Fruit fly (Drosophila melanogaster) whole organism, embryonic: ENCODE results near the gene CG10481.

ENCODE experiments used
- ATbp ChIP-seq: fragments of 200-800 bp; sonication (Bioruptor generic); optimal IDR thresholded peaks from 2 replicates; lab custom pipeline; 2017; ENCODE audit warnings: missing biosample characterization, mild to moderate bottlenecking, missing genetic modification characterization, missing genetic modification reagents
- Antp ChIP-seq: fragments of 200-800 bp; sonication (Bioruptor generic); optimal IDR thresholded peaks from 3 replicates; lab custom pipeline; 2016; ENCODE audit warnings: missing biosample characterization, missing genetic modification characterization
- C15 ChIP-seq: fragments of 200-800 bp; sonication (Bioruptor generic); IDR thresholded peaks from 3 replicates; pipeline ENCODE4 v1.3.6; 2022; ENCODE audit warnings: missing biosample characterization, missing genetic modification characterization
- CG10979 ChIP-seq: fragments of 200-800 bp; sonication (Bioruptor generic); optimal IDR thresholded peaks from 2 replicates; lab custom pipeline; 2018; ENCODE audit warnings: missing biosample characterization, mild to moderate bottlenecking, missing genetic modification characterization, moderate library complexity
- CG13287 ChIP-seq: fragments of 200-800 bp; sonication (Bioruptor generic); IDR thresholded peaks from 2 replicates; pipeline ENCODE4 v1.3.6; 2022; ENCODE audit warnings: missing biosample characterization, missing genetic modification characterization; ENCODE audit not compliant: partially characterized antibody
- CG13775 ChIP-seq: fragments of 200-800 bp; sonication (Bioruptor generic); optimal IDR thresholded peaks from 3 replicates; lab custom pipeline; 2017; ENCODE audit warnings: missing biosample characterization, mild to moderate bottlenecking, missing genetic modification characterization
- CG15479 ChIP-seq: fragments of 200-800 bp; sonication (Bioruptor generic); optimal IDR thresholded peaks from 3 replicates; lab custom pipeline; 2019; ENCODE audit warnings: missing biosample characterization, mild to moderate bottlenecking, missing genetic modification characterization, moderate library complexity
- CG17186 ChIP-seq: fragments of 200-800 bp; sonication (Bioruptor generic); optimal IDR thresholded peaks from 3 replicates; lab custom pipeline; 2017; ENCODE audit warnings: missing biosample characterization, missing genetic modification reagents, missing genetic modification characterization
- CG17385 ChIP-seq: fragments of 200-800 bp; sonication (Bioruptor generic); optimal IDR thresholded peaks from 3 replicates; lab custom pipeline; 2018; ENCODE audit warnings: missing biosample characterization, mild to moderate bottlenecking, missing genetic modification characterization
- CG18764 ChIP-seq: fragments of 200-800 bp; sonication (Bioruptor generic); optimal IDR thresholded peaks from 3 replicates; lab custom pipeline; 2016; ENCODE audit warnings: missing biosample characterization, missing genetic modification characterization
- CG31441 ChIP-seq: fragments of 200-800 bp; sonication (Bioruptor generic); IDR thresholded peaks from 2 replicates; pipeline ENCODE4 v1.3.6; 2022; ENCODE audit warnings: missing biosample characterization, missing genetic modification characterization
- CG34376 ChIP-seq: fragments of 200-800 bp; sonication (Bioruptor generic); optimal IDR thresholded peaks from 2 replicates; lab custom pipeline; 2018; ENCODE audit warnings: missing biosample characterization, mild to moderate bottlenecking, missing genetic modification characterization
- CG3726 ChIP-seq: fragments of 200-800 bp; sonication (Bioruptor generic); IDR thresholded peaks from 3 replicates; pipeline ENCODE4, ENCODE4 v1.3.6; 2022; ENCODE audit warnings: missing biosample characterization, missing genetic modification characterization
- CG3995 ChIP-seq: fragments of 200-800 bp; sonication (Bioruptor generic); optimal IDR thresholded peaks from 3 replicates; lab custom pipeline; 2016; ENCODE audit warnings: missing biosample characterization, missing genetic modification characterization
- CG4820 ChIP-seq: fragments of 200-800 bp; sonication (Bioruptor generic); optimal IDR thresholded peaks from 3 replicates; lab custom pipeline; 2016; ENCODE audit warnings: missing biosample characterization, missing genetic modification characterization
- CG5245 ChIP-seq: fragments of 200-800 bp; sonication (Bioruptor generic); optimal IDR thresholded peaks from 3 replicates; lab custom pipeline; 2016; ENCODE audit warnings: missing biosample characterization, missing genetic modification characterization
- CG8290 ChIP-seq, 3 experiments: fragments of 200-800 bp; sonication (Bioruptor generic); optimal IDR thresholded peaks; 2 replicates each; lab custom pipeline; 2016 to 2019; ENCODE audit warnings: missing biosample characterization in 3 of 3, missing genetic modification characterization in 3 of 3, mild to moderate bottlenecking in 2 of 3, moderate library complexity in 1 of 3
- CkIIα-i1 ChIP-seq: fragments of 200-800 bp; sonication (Bioruptor generic); IDR thresholded peaks from 2 replicates; pipeline ENCODE4 v1.3.6; 2022; ENCODE audit warnings: missing biosample characterization, missing genetic modification characterization
- D ChIP-seq, 2 experiments: fragments of 200-800 bp in 1 of 2; fragments of >200 bp in 1 of 2; sonication (Bioruptor generic) in 1 of 2; optimal IDR thresholded peaks; 2 replicates in 1 of 2; 3 replicates in 1 of 2; lab custom pipeline; 2017; ENCODE audit warnings: mild to moderate bottlenecking in 1 of 2, missing biosample characterization in 1 of 2, missing genetic modification characterization in 1 of 2, missing genetic modification reagents in 1 of 2
- E2f2 ChIP-seq: fragments of 200-800 bp; sonication (Bioruptor generic); IDR thresholded peaks from 2 replicates; pipeline ENCODE4 v1.3.6; 2022; ENCODE audit warnings: missing biosample characterization, missing genetic modification characterization
- Eip74EF ChIP-seq, 2 experiments: fragments of 200-800 bp in 1 of 2; fragments of >200 bp in 1 of 2; sonication (Bioruptor generic) in 1 of 2; optimal IDR thresholded peaks; 2 replicates each; lab custom pipeline; 2017 to 2019; ENCODE audit warnings: missing biosample characterization in 2 of 2, missing genetic modification characterization in 2 of 2, mild to moderate bottlenecking in 1 of 2, moderate library complexity in 1 of 2
- Jarid2 ChIP-seq: fragments of 200-800 bp; sonication (Bioruptor generic); optimal IDR thresholded peaks from 3 replicates; lab custom pipeline; 2017; ENCODE audit warnings: mild to moderate bottlenecking, missing biosample characterization, missing genetic modification reagents, missing genetic modification characterization
- Kr ChIP-seq: fragments of 200-800 bp; sonication (Bioruptor generic); optimal IDR thresholded peaks from 2 replicates; lab custom pipeline; 2017; ENCODE audit warnings: missing biosample characterization, mild to moderate bottlenecking, missing genetic modification characterization
- Oaz ChIP-seq: fragments of 200-800 bp; sonication (Bioruptor generic); IDR thresholded peaks from 2 replicates; pipeline ENCODE4 v1.3.6; 2022; ENCODE audit warnings: missing biosample characterization, missing genetic modification characterization
- Pdp1 ChIP-seq, 2 experiments: fragments of 200-800 bp; sonication (Bioruptor generic); optimal IDR thresholded peaks; 3 replicates each; lab custom pipeline; 2016; ENCODE audit warnings: missing biosample characterization in 2 of 2, missing genetic modification characterization in 2 of 2, mild to moderate bottlenecking in 1 of 2, moderate library complexity in 1 of 2
- Ptx1 ChIP-seq: fragments of 200-800 bp; sonication (Bioruptor generic); IDR thresholded peaks from 2 replicates; pipeline ENCODE4 v1.3.6; 2022; ENCODE audit warnings: missing biosample characterization, missing genetic modification characterization
- Six4 ChIP-seq: fragments of 200-800 bp; sonication (Bioruptor generic); optimal IDR thresholded peaks from 2 replicates; lab custom pipeline; 2016; ENCODE audit warnings: missing biosample characterization, missing genetic modification characterization
- Sox102F ChIP-seq: fragments of 200-800 bp; sonication (Bioruptor generic); optimal IDR thresholded peaks from 2 replicates; lab custom pipeline; 2018; ENCODE audit warnings: missing biosample characterization, mild to moderate bottlenecking, missing genetic modification characterization, moderate library complexity
- Taf1 ChIP-seq: fragments of 200-800 bp; sonication (Bioruptor generic); IDR thresholded peaks from 2 replicates; pipeline ENCODE4 v1.3.6; 2022; ENCODE audit warnings: missing biosample characterization, missing genetic modification characterization
- Trl ChIP-seq, 3 experiments: fragments of >200 bp in 2 of 3; fragments of 200-800 bp in 1 of 3; sonication (Bioruptor generic) in 1 of 3; optimal IDR thresholded peaks; 2 replicates in 1 of 3; 3 replicates in 2 of 3; lab custom pipeline; 2016 to 2017; ENCODE audit warnings: missing biosample characterization in 1 of 3, missing genetic modification characterization in 1 of 3
- ac ChIP-seq: fragments of 200-800 bp; sonication (Bioruptor generic); optimal IDR thresholded peaks from 3 replicates; lab custom pipeline; 2017; ENCODE audit warnings: missing biosample characterization, mild to moderate bottlenecking, missing genetic modification characterization
- bab2 ChIP-seq: fragments of 200-800 bp; sonication (Bioruptor generic); optimal IDR thresholded peaks from 2 replicates; lab custom pipeline; 2016; ENCODE audit warnings: missing biosample characterization, missing genetic modification characterization
- bbx ChIP-seq: fragments of 200-800 bp; sonication (Bioruptor generic); IDR thresholded peaks from 2 replicates; pipeline ENCODE4 v1.3.6; 2022; ENCODE audit warnings: missing biosample characterization, missing genetic modification characterization; ENCODE audit not compliant: partially characterized antibody
- cato ChIP-seq: fragments of 200-800 bp; sonication (Bioruptor generic); optimal IDR thresholded peaks from 2 replicates; lab custom pipeline; 2016; ENCODE audit warnings: missing biosample characterization, missing genetic modification characterization, borderline replicate concordance
- cg ChIP-seq: fragments of 200-800 bp; sonication (Bioruptor generic); optimal IDR thresholded peaks from 3 replicates; lab custom pipeline; 2019; ENCODE audit warnings: missing biosample characterization, mild to moderate bottlenecking, missing genetic modification characterization, moderate library complexity
- croc ChIP-seq: fragments of 200-800 bp; sonication (Bioruptor generic); conservative IDR thresholded peaks from 3 replicates; pipeline ENCODE4 v1.3.6; 2022; ENCODE audit warnings: missing biosample characterization, missing genetic modification characterization
- ewg ChIP-seq: fragments of 200-800 bp; sonication (Bioruptor generic); optimal IDR thresholded peaks from 3 replicates; lab custom pipeline; 2017; ENCODE audit warnings: mild to moderate bottlenecking, missing biosample characterization, missing genetic modification reagents, missing genetic modification characterization
- kay ChIP-seq: fragments of 200-800 bp; sonication (Bioruptor generic); optimal IDR thresholded peaks from 2 replicates; lab custom pipeline; 2016; ENCODE audit warnings: missing biosample characterization, missing genetic modification characterization
- sens ChIP-seq: fragments of 200-800 bp; sonication (Bioruptor generic); peaks from one replicate; lab custom pipeline; 2016; ENCODE audit warnings: missing biosample characterization, missing genetic modification characterization
- stc ChIP-seq: fragments of 200-800 bp; sonication (Bioruptor generic); IDR thresholded peaks from 2 replicates; pipeline ENCODE4 v1.3.6; 2022; ENCODE audit warnings: missing biosample characterization, missing genetic modification characterization
- tio ChIP-seq: fragments of 200-800 bp; sonication (Bioruptor generic); optimal IDR thresholded peaks from 2 replicates; lab custom pipeline; 2017; ENCODE audit warnings: missing biosample characterization, missing genetic modification characterization, inconsistent platforms

Gene CG10481

DNA sequence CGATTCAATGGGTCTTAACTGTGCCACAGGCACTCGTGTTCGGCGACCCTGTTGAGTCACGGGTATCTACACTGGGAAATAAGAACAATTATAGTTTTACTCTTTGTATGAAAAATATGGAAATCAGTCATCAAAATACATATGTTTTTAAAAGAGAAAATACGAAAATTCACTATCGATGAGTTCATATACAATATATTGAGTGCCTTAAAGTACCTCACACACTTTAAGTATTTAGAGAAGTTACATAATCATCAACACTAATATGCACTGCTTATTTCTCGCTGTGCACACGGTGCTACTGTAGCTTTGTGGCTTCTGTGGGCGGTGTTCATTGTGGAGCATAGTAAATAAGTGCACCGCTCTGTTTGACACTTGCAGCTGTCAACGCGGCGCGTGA is 7.9 kb downstream of the CG10481 start (continued):
- TF ChIP-seq kay (peak; percentile 23), D (optimal IDR thresholded peaks at IDR 0.05; lab: Kevin White, UChicago) (no peak), D (GFP tag; optimal IDR thresholded peaks at IDR 0.05; lab: Kevin White, UChicago) (peak; percentile 47), Pdp1 (GFP tag; optimal IDR thresholded peaks at IDR 0.05; lab: Kevin White, UChicago) (peak in 1 of 2 experiments; percentile 95), CG10979 (tag; lab: Kevin White, UChicago) (peak; percentile 73), CG18764 (GFP tag; lab: Kevin White, UChicago) (peak; percentile 26), sens (peak; percentile 84), bab2 (GFP tag; lab: Kevin White, UChicago) (peak; percentile 10), E2f2 (GFP tag; lab: Robert Waterston, UW) (no peak), ewg (GFP tag; lab: Kevin White, UChicago) (peak; percentile 21), Eip74EF (GFP tag; optimal IDR thresholded peaks at IDR 0.05; lab: Kevin White, UChicago) (peak in 1 of 2 experiments; percentile 12), CG31441 (peak; percentile 53), croc (GFP tag; lab: Robert Waterston, UW) (peak; percentile 38; the same call in 1 of the 3 replicates), Six4 (GFP tag; lab: Kevin White, UChicago) (peak; percentile 16), cg (no peak), Jarid2 (GFP tag; lab: Kevin White, UChicago) (no peak), CkIIα-i1 (GFP tag; lab: Robert Waterston, UW) (no peak), CG34376 (GFP tag; lab: Kevin White, UChicago) (no peak), CG3726 (no peak), Taf1 (GFP tag; lab: Robert Waterston, UW) (no peak), CG3995 (no peak), ATbp (GFP tag; lab: Kevin White, UChicago) (peak; percentile 45), stc (GFP tag; lab: Robert Waterston, UW) (0 out of 2 replicates have a peak, but pooled peaks have one; percentile 27), CG4820 (GFP tag; lab: Kevin White, UChicago) (peak; percentile 34), Ptx1 (GFP tag; lab: Robert Waterston, UW) (0 out of 2 replicates have a peak, but pooled peaks have one; percentile 29), C15 (no peak)

DNA sequence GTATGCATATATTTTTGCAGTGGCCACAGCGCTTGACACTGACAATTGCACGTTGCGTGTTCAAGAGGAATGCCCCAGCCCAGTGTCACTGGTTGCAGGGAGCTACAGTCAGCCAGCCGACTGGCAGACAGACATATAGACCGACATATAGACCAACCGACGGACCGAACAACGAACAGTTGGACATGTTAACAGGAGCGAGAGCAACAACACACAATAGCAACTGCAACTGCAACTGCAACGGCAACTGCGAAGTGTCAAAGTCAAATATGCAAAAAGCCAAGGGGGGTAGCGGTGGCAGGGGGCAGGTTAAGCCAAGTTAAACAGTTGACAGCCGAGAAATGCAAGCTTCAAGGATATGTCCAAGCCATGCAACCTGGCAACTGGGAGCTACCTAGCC is 17.3 kb downstream of the CG10481 start:
- TF ChIP-seq CG5245 (GFP tag; lab: Kevin White, UChicago): no peak
- no peak for TF ChIP-seq cato (GFP tag; lab: Kevin White, UChicago)
- no peak for TF ChIP-seq CG13287
- TF ChIP-seq bbx (GFP tag; lab: Robert Waterston, UW): no peak
- TF ChIP-seq CG13775 (GFP tag; lab: Kevin White, UChicago): no peak
- no peak for TF ChIP-seq ac (GFP tag; lab: Kevin White, UChicago)
- no peak for TF ChIP-seq Oaz (GFP tag; lab: Robert Waterston, UW)
- no peak for TF ChIP-seq CG17385
- no peak for TF ChIP-seq Sox102F (GFP tag; lab: Kevin White, UChicago)
- TF ChIP-seq CG17186 (GFP tag; lab: Kevin White, UChicago): no peak
- no peak for TF ChIP-seq Antp (GFP tag; lab: Kevin White, UChicago)
- TF ChIP-seq Trl (optimal IDR thresholded peaks at IDR 0.05; lab: Kevin White, UChicago): no peak
- no peak for TF ChIP-seq Trl (GFP tag; optimal IDR thresholded peaks at IDR 0.05; lab: Kevin White, UChicago)
- TF ChIP-seq CG8290 (GFP tag; optimal IDR thresholded peaks at IDR 0.05; lab: Kevin White, UChicago): no peak
- TF ChIP-seq CG8290 (tag; optimal IDR thresholded peaks at IDR 0.05; lab: Kevin White, UChicago): no peak
- TF ChIP-seq tio (GFP tag; lab: Kevin White, UChicago): no peak
- no peak for TF ChIP-seq Kr
- no peak for TF ChIP-seq CG15479 (GFP tag; lab: Kevin White, UChicago)
